Worm (Caenorhabditis elegans): Measurements from ENCODE around the gene npp-8.

ce11 chrIV:1559931-1560330, 35.7 kb downstream of the npp-8 start, which contains the start of gene Y41D4B.17:
- TF ChIP-seq nhr-10 (tag; optimal IDR thresholded peaks at IDR 0.05) (no peak), fos-1 (tag; optimal IDR thresholded peaks at IDR 0.05) (peak; percentile 82), sem-4 (tag; optimal IDR thresholded peaks at IDR 0.05) (no peak)

All from whole organism, L2 larva.